Fruit fly (Drosophila melanogaster) whole organism, embryonic: ENCODE results near the gene CG10700.
A peak's percentile ranks its signal among the peaks of the same experiment; 100 is the strongest.

Source experiments
- ATbp ChIP-seq: fragments of 200-800 bp; sonication (Bioruptor generic); optimal IDR thresholded peaks from 2 replicates; lab custom pipeline; 2017; ENCODE audit warnings: missing biosample characterization, mild to moderate bottlenecking, missing genetic modification characterization, missing genetic modification reagents
- Abd-B ChIP-seq: fragments of 200-800 bp; sonication (Bioruptor generic); optimal IDR thresholded peaks from 2 replicates; lab custom pipeline; 2018; ENCODE audit warnings: missing biosample characterization, mild to moderate bottlenecking, missing genetic modification characterization, moderate library complexity
- Atf-2 ChIP-seq: fragments of 200-800 bp; sonication (Bioruptor generic); optimal IDR thresholded peaks from 2 replicates; lab custom pipeline; 2016; ENCODE audit warnings: missing biosample characterization, missing genetic modification characterization
- Atf3 ChIP-seq: fragments of 200-800 bp; sonication (Bioruptor generic); optimal IDR thresholded peaks from 3 replicates; lab custom pipeline; 2016; ENCODE audit warnings: missing biosample characterization, missing genetic modification characterization
- Bgb ChIP-seq: fragments of 200-800 bp; sonication (Bioruptor generic); IDR thresholded peaks from 2 replicates; pipeline ENCODE4 v1.3.6; 2022; ENCODE audit warnings: missing biosample characterization, missing genetic modification characterization; ENCODE audit not compliant: partially characterized antibody
- CG10147 ChIP-seq: fragments of 200-800 bp; sonication (Bioruptor generic); optimal IDR thresholded peaks from 2 replicates; lab custom pipeline; 2019; ENCODE audit warnings: missing biosample characterization, mild to moderate bottlenecking, missing genetic modification characterization, moderate library complexity
- CG10462 ChIP-seq: fragments of 200-800 bp; sonication (Bioruptor generic); optimal IDR thresholded peaks from 2 replicates; lab custom pipeline; 2016; ENCODE audit warnings: missing biosample characterization, missing genetic modification characterization
- CG12071 ChIP-seq: fragments of 200-800 bp; sonication (Bioruptor generic); optimal IDR thresholded peaks from 3 replicates; lab custom pipeline; 2018; ENCODE audit warnings: missing biosample characterization, mild to moderate bottlenecking, missing genetic modification characterization
- CG12299 ChIP-seq: fragments of 200-800 bp; sonication (Bioruptor generic); optimal IDR thresholded peaks from 2 replicates; lab custom pipeline; 2018; ENCODE audit warnings: missing biosample characterization, mild to moderate bottlenecking, missing genetic modification characterization
- CG1233 ChIP-seq: fragments of 200-800 bp; sonication (Bioruptor generic); optimal IDR thresholded peaks from 4 replicates; lab custom pipeline; 2018; ENCODE audit warnings: missing biosample characterization, mild to moderate bottlenecking, missing genetic modification characterization
- CG12769 ChIP-seq: fragments of 200-800 bp; sonication (Bioruptor generic); optimal IDR thresholded peaks from 2 replicates; lab custom pipeline; 2019; ENCODE audit warnings: missing biosample characterization, mild to moderate bottlenecking, missing genetic modification characterization, moderate library complexity
- CG14860 ChIP-seq: fragments of 200-800 bp; sonication (Bioruptor generic); IDR thresholded peaks from 3 replicates; pipeline ENCODE4 v1.3.6; 2022; ENCODE audit warnings: missing biosample characterization, missing genetic modification characterization; ENCODE audit not compliant: partially characterized antibody
- CG1529 ChIP-seq: fragments of 200-800 bp; sonication (Bioruptor generic); optimal IDR thresholded peaks from 3 replicates; lab custom pipeline; 2018; ENCODE audit warnings: missing biosample characterization, missing genetic modification characterization
- CG18262 ChIP-seq: fragments of 200-800 bp; optimal IDR thresholded peaks from 3 replicates; lab custom pipeline; 2019; ENCODE audit warnings: missing biosample characterization, mild to moderate bottlenecking, missing genetic modification characterization, moderate library complexity
- CG2116 ChIP-seq: fragments of 200-800 bp; sonication (Bioruptor generic); optimal IDR thresholded peaks from 3 replicates; lab custom pipeline; 2018; ENCODE audit warnings: missing biosample characterization, mild to moderate bottlenecking, missing genetic modification characterization
- CG4730 ChIP-seq: fragments of 200-800 bp; sonication (Bioruptor generic); IDR thresholded peaks from 2 replicates; pipeline ENCODE4 v1.3.6; 2022; ENCODE audit warnings: missing biosample characterization, missing genetic modification characterization
- CG6765 ChIP-seq: fragments of 200-800 bp; sonication (Bioruptor generic); optimal IDR thresholded peaks from 3 replicates; lab custom pipeline; 2017; ENCODE audit warnings: missing biosample characterization, mild to moderate bottlenecking, missing genetic modification characterization
- CG6854 ChIP-seq: fragments of 200-800 bp; sonication (Bioruptor generic); optimal IDR thresholded peaks from 3 replicates; lab custom pipeline; 2017; ENCODE audit warnings: missing biosample characterization, mild to moderate bottlenecking, missing genetic modification characterization
- CG7271 ChIP-seq: fragments of 200-800 bp; sonication (Bioruptor generic); optimal IDR thresholded peaks from 2 replicates; lab custom pipeline; 2018; ENCODE audit warnings: missing biosample characterization, mild to moderate bottlenecking, missing genetic modification characterization, moderate library complexity
- CG7357 ChIP-seq: fragments of 200-800 bp; sonication (Bioruptor generic); IDR thresholded peaks from 3 replicates; pipeline ENCODE4 v1.3.6; 2022; ENCODE audit warnings: missing biosample characterization, missing genetic modification characterization
- CG7372 ChIP-seq: fragments of 200-800 bp; sonication (Bioruptor generic); IDR thresholded peaks from 2 replicates; pipeline ENCODE4 v1.3.6; 2022; ENCODE audit warnings: missing biosample characterization, missing genetic modification characterization
- CG7928 ChIP-seq: fragments of 200-800 bp; sonication (Bioruptor generic); optimal IDR thresholded peaks from 2 replicates; lab custom pipeline; 2017; ENCODE audit warnings: missing biosample characterization, mild to moderate bottlenecking, missing genetic modification characterization
- CG9797 ChIP-seq: fragments of 200-800 bp; sonication (Bioruptor generic); optimal IDR thresholded peaks from 3 replicates; lab custom pipeline; 2018; ENCODE audit warnings: missing biosample characterization, mild to moderate bottlenecking, missing genetic modification characterization
- Dad ChIP-seq: fragments of 200-800 bp; sonication (Bioruptor generic); optimal IDR thresholded peaks from 3 replicates; lab custom pipeline; 2016; ENCODE audit warnings: missing biosample characterization, missing genetic modification characterization
- Deaf1 ChIP-seq: fragments of 200-800 bp; optimal IDR thresholded peaks from 3 replicates; lab custom pipeline; 2019; ENCODE audit warnings: missing biosample characterization, mild to moderate bottlenecking, missing genetic modification characterization, moderate library complexity
- Dp ChIP-seq: fragments of 200-800 bp; sonication (Bioruptor generic); optimal IDR thresholded peaks from 2 replicates; lab custom pipeline; 2018; ENCODE audit warnings: missing biosample characterization, mild to moderate bottlenecking, missing genetic modification characterization, moderate library complexity
- E2f1 ChIP-seq: fragments of 200-800 bp; sonication (Bioruptor generic); IDR thresholded peaks from 2 replicates; pipeline ENCODE4 v1.3.6; 2022; ENCODE audit warnings: missing biosample characterization, missing genetic modification characterization
- HLH54F ChIP-seq: fragments of 200-800 bp; sonication (Bioruptor generic); optimal IDR thresholded peaks from 3 replicates; lab custom pipeline; 2016; ENCODE audit warnings: missing biosample characterization, missing genetic modification characterization
- HmgZ ChIP-seq: fragments of 200-800 bp; sonication (Bioruptor generic); optimal IDR thresholded peaks from 2 replicates; lab custom pipeline; 2018; ENCODE audit warnings: missing biosample characterization, mild to moderate bottlenecking, missing genetic modification characterization
- MBD-R2 ChIP-seq: fragments of 200-800 bp; sonication (Bioruptor generic); IDR thresholded peaks from 2 replicates; pipeline ENCODE4 v1.3.6; 2022; ENCODE audit warnings: missing biosample characterization, missing genetic modification characterization
- MTF-1 ChIP-seq: fragments of 200-800 bp; sonication (Bioruptor generic); optimal IDR thresholded peaks from 2 replicates; lab custom pipeline; 2018; ENCODE audit warnings: missing biosample characterization, mild to moderate bottlenecking, missing genetic modification characterization, borderline replicate concordance
- Nf-YA ChIP-seq: fragments of 200-800 bp; sonication (Bioruptor generic); IDR thresholded peaks from 2 replicates; pipeline ENCODE4 v1.3.6; 2022; ENCODE audit warnings: missing biosample characterization, missing genetic modification characterization
- Sox100B ChIP-seq: fragments of 200-800 bp; sonication (Bioruptor generic); optimal IDR thresholded peaks from 3 replicates; lab custom pipeline; 2018; ENCODE audit warnings: missing biosample characterization, mild to moderate bottlenecking, missing genetic modification characterization
- Stat92E ChIP-seq, 3 experiments: fragments of >200 bp in 2 of 3; fragments of 200-800 bp in 1 of 3; sonication (Bioruptor generic) in 1 of 3; optimal IDR thresholded peaks; 2 replicates each; lab custom pipeline; 2017 to 2019; ENCODE audit warnings: missing biosample characterization in 3 of 3, missing genetic modification characterization in 3 of 3, mild to moderate bottlenecking in 1 of 3, moderate library complexity in 1 of 3
- Tbp ChIP-seq: fragments of >200 bp; optimal IDR thresholded peaks from 2 replicates; lab custom pipeline; 2018; ENCODE audit warnings: missing biosample characterization, missing genetic modification characterization
- Xbp1 ChIP-seq: fragments of 200-800 bp; sonication (Bioruptor generic); optimal IDR thresholded peaks from 3 replicates; lab custom pipeline; 2016; ENCODE audit warnings: missing biosample characterization, mild to moderate bottlenecking, missing genetic modification characterization
- abd-A ChIP-seq: fragments of 200-800 bp; sonication (Bioruptor generic); optimal IDR thresholded peaks from 3 replicates; lab custom pipeline; 2019; ENCODE audit warnings: missing biosample characterization, mild to moderate bottlenecking, missing genetic modification characterization, moderate library complexity
- aop ChIP-seq: fragments of 200-800 bp; sonication (Bioruptor generic); IDR thresholded peaks from 2 replicates; pipeline ENCODE4 v1.3.6; 2022; ENCODE audit warnings: missing biosample characterization, missing genetic modification characterization
- ap ChIP-seq: fragments of 200-800 bp; sonication (Bioruptor generic); IDR thresholded peaks from 2 replicates; pipeline ENCODE4 v1.3.6; 2022; ENCODE audit warnings: missing biosample characterization, missing genetic modification characterization
- bigmax ChIP-seq: fragments of 200-800 bp; sonication (Bioruptor generic); optimal IDR thresholded peaks from 2 replicates; lab custom pipeline; 2018; ENCODE audit warnings: missing biosample characterization, mild to moderate bottlenecking, missing genetic modification characterization
- btn ChIP-seq: fragments of 200-800 bp; sonication (Bioruptor generic); optimal IDR thresholded peaks from 2 replicates; lab custom pipeline; 2016; ENCODE audit warnings: missing biosample characterization, missing genetic modification characterization
- fru ChIP-seq: fragments of >200 bp; optimal IDR thresholded peaks from 2 replicates; lab custom pipeline; 2017
- klu ChIP-seq: fragments of 200-800 bp; sonication (Bioruptor generic); IDR thresholded peaks from 2 replicates; pipeline ENCODE4 v1.3.6; 2022; ENCODE audit warnings: missing biosample characterization, missing genetic modification characterization
- knrl ChIP-seq: fragments of 200-800 bp; sonication (Bioruptor generic); IDR thresholded peaks from 3 replicates; pipeline ENCODE4 v1.3.6; 2022; ENCODE audit warnings: missing biosample characterization, missing genetic modification characterization; ENCODE audit not compliant: partially characterized antibody
- luna ChIP-seq: fragments of 200-800 bp; sonication (Bioruptor generic); optimal IDR thresholded peaks from 2 replicates; lab custom pipeline; 2016; ENCODE audit warnings: missing biosample characterization, missing genetic modification characterization
- p53 ChIP-seq: fragments of 200-800 bp; sonication (Bioruptor generic); optimal IDR thresholded peaks from 2 replicates; lab custom pipeline; 2016; ENCODE audit warnings: missing biosample characterization, missing genetic modification characterization
- phol ChIP-seq: fragments of 200-800 bp; sonication (Bioruptor generic); optimal IDR thresholded peaks from 3 replicates; lab custom pipeline; 2018; ENCODE audit warnings: missing biosample characterization, mild to moderate bottlenecking, missing genetic modification characterization, moderate library complexity
- pita ChIP-seq: fragments of 200-800 bp; sonication (Bioruptor generic); optimal IDR thresholded peaks from 2 replicates; lab custom pipeline; 2017; ENCODE audit warnings: missing biosample characterization, mild to moderate bottlenecking, missing genetic modification characterization
- sqz ChIP-seq: fragments of 200-800 bp; sonication (Bioruptor generic); optimal IDR thresholded peaks from 3 replicates; lab custom pipeline; 2018; ENCODE audit warnings: missing biosample characterization, mild to moderate bottlenecking, missing genetic modification characterization
- tap ChIP-seq: fragments of 200-800 bp; optimal IDR thresholded peaks from 3 replicates; lab custom pipeline; 2019; ENCODE audit warnings: missing biosample characterization, mild to moderate bottlenecking, missing genetic modification characterization, moderate library complexity
- vnd ChIP-seq: fragments of 200-800 bp; sonication (Bioruptor generic); IDR thresholded peaks from 3 replicates; pipeline ENCODE4 v1.3.6; 2022; ENCODE audit warnings: missing biosample characterization, missing genetic modification characterization; ENCODE audit not compliant: partially characterized antibody

The CG10700 gene

dm6 chr2L:19126888-19127287 is 48.1 kb upstream of the CG10700 start (continued):
- TF ChIP-seq Deaf1 (tag; lab: Kevin White, UChicago): peak; percentile 1
- no peak for TF ChIP-seq CG7271
- no peak for TF ChIP-seq MTF-1 (GFP tag; lab: Kevin White, UChicago)
- peak; percentile 63 for TF ChIP-seq CG2116 (GFP tag; lab: Kevin White, UChicago)
- TF ChIP-seq CG1233 (GFP tag; lab: Kevin White, UChicago): peak; percentile 43
- no peak for TF ChIP-seq Bgb (GFP tag; lab: Robert Waterston, UW)
- TF ChIP-seq Tbp (GFP tag; lab: Kevin White, UChicago): peak; percentile 85
- peak; percentile 75 for TF ChIP-seq phol
- no peak for TF ChIP-seq abd-A (tag; lab: Kevin White, UChicago)
- no peak for TF ChIP-seq vnd (GFP tag; lab: Robert Waterston, UW)
- TF ChIP-seq E2f1 (GFP tag; lab: Robert Waterston, UW): peak; percentile 28; the same call in 1 of the 2 replicates
- no peak for TF ChIP-seq fru (lab: Kevin White, UChicago)
- TF ChIP-seq btn (GFP tag; lab: Kevin White, UChicago): no peak
- peak; percentile 68 for TF ChIP-seq Abd-B (GFP tag; lab: Kevin White, UChicago)
- 0 out of 2 replicates have a peak, but pooled peaks have one; percentile 17 for TF ChIP-seq CG7372 (GFP tag; lab: Robert Waterston, UW)
- TF ChIP-seq CG6854 (GFP tag; lab: Kevin White, UChicago): no peak
- no peak for TF ChIP-seq Dad
- no peak for TF ChIP-seq CG12769 (tag; lab: Kevin White, UChicago)
- TF ChIP-seq sqz (GFP tag; lab: Kevin White, UChicago): no peak
- TF ChIP-seq Stat92E (GFP tag; optimal IDR thresholded peaks at IDR 0.05; lab: Kevin White, UChicago): peak in 1 of 3 experiments; percentile 56
- TF ChIP-seq CG12071 (GFP tag; lab: Kevin White, UChicago): no peak
- TF ChIP-seq CG10147 (GFP tag; lab: Kevin White, UChicago): peak; percentile 82
- no peak for TF ChIP-seq CG6765
- TF ChIP-seq Dp (GFP tag; lab: Kevin White, UChicago): peak; percentile 66
- no peak for TF ChIP-seq p53 (GFP tag; lab: Kevin White, UChicago)
- TF ChIP-seq HLH54F (GFP tag; lab: Kevin White, UChicago): no peak
- no peak for TF ChIP-seq CG1529 (GFP tag; lab: Kevin White, UChicago)
- TF ChIP-seq Xbp1: peak; percentile 63
- no peak for TF ChIP-seq CG9797 (GFP tag; lab: Kevin White, UChicago)
- no peak for TF ChIP-seq CG4730 (GFP tag; lab: Robert Waterston, UW)
- TF ChIP-seq ATbp: peak; percentile 32
- peak; percentile 60 for TF ChIP-seq CG18262 (tag; lab: Kevin White, UChicago)
- peak; percentile 86 for TF ChIP-seq MBD-R2 (GFP tag; lab: Robert Waterston, UW)
- TF ChIP-seq bigmax: no peak
- TF ChIP-seq klu (GFP tag; lab: Robert Waterston, UW): no peak; the same call in 1 of the 2 replicates
- TF ChIP-seq aop (GFP tag; lab: Robert Waterston, UW): no peak
- no peak for TF ChIP-seq Sox100B (GFP tag; lab: Kevin White, UChicago)
- TF ChIP-seq HmgZ: peak; percentile 80
- TF ChIP-seq luna (GFP tag; lab: Kevin White, UChicago): no peak
- no peak for TF ChIP-seq tap (tag; lab: Kevin White, UChicago)
- TF ChIP-seq Nf-YA (GFP tag; lab: Robert Waterston, UW): no peak
- TF ChIP-seq knrl (GFP tag; lab: Robert Waterston, UW): no peak
- TF ChIP-seq Atf3: no peak
- TF ChIP-seq pita (GFP tag; lab: Kevin White, UChicago): no peak
- no peak for TF ChIP-seq CG7928
- no peak; the same call in 2 of the 3 replicates for TF ChIP-seq CG14860 (GFP tag; lab: Robert Waterston, UW)
- TF ChIP-seq CG10462: no peak
- TF ChIP-seq CG12299 (tag; lab: Kevin White, UChicago): peak; percentile 67
- no peak for TF ChIP-seq ap
- TF ChIP-seq CG7357 (GFP tag; lab: Robert Waterston, UW): no peak
- TF ChIP-seq Atf-2: no peak
